Worm (Caenorhabditis elegans) whole organism, late embryonic: ENCODE data around the gene K07D4.6.

Experiments used
- C38D4.7 ChIP-seq: fragments of 200-800 bp; sonication (Bioruptor generic); optimal IDR thresholded peaks from 2 replicates; lab custom pipeline; 2018; ENCODE audit warnings: mild to moderate bottlenecking, missing genetic modification characterization, moderate library complexity, missing compliant biosample characterization
- K02D7.2 ChIP-seq: sonication (generic microtip); optimal IDR thresholded peaks from 2 replicates; lab custom pipeline; 2017; ENCODE audit warnings: mild to moderate bottlenecking, missing genetic modification characterization, missing compliant biosample characterization
- K09A11.1 ChIP-seq: sonication (generic microtip); optimal IDR thresholded peaks from 2 replicates; lab custom pipeline; 2017; ENCODE audit warnings: antibody characterized with exemption, mild to moderate bottlenecking, missing genetic modification characterization, missing compliant biosample characterization; ENCODE audit not compliant: insufficient read depth
- T23F11.4 ChIP-seq: fragments of 200-800 bp; sonication (Bioruptor generic); optimal IDR thresholded peaks from 2 replicates; lab custom pipeline; 2018; ENCODE audit warnings: mild to moderate bottlenecking, missing genetic modification characterization, missing compliant biosample characterization
- ahr-1 ChIP-seq: sonication (generic microtip); optimal IDR thresholded peaks from 2 replicates; lab custom pipeline; 2016; ENCODE audit warnings: missing genetic modification characterization, missing compliant biosample characterization
- ama-1 ChIP-seq: fragments of 150-350 bp; optimal IDR thresholded peaks from 2 replicates; lab custom pipeline; 2014
- ceh-14 ChIP-seq: sonication (generic microtip); optimal IDR thresholded peaks from 2 replicates; lab custom pipeline; 2016; ENCODE audit warnings: missing genotype, missing genetic modification characterization, missing compliant biosample characterization
- ceh-19 ChIP-seq: fragments of 200-800 bp; sonication (Bioruptor generic); optimal IDR thresholded peaks from 2 replicates; lab custom pipeline; 2018; ENCODE audit warnings: mild to moderate bottlenecking, missing genetic modification characterization, missing compliant biosample characterization
- ceh-22 ChIP-seq: sonication (generic microtip); optimal IDR thresholded peaks from 2 replicates; lab custom pipeline; 2017; ENCODE audit warnings: missing biosample characterization, missing genetic modification characterization
- ceh-30 ChIP-seq: fragments of 150-350 bp; optimal IDR thresholded peaks from 2 replicates; lab custom pipeline; 2014; ENCODE audit warnings: missing biosample characterization, missing genetic modification characterization
- ceh-34 ChIP-seq: sonication (generic microtip); optimal IDR thresholded peaks from 2 replicates; lab custom pipeline; 2016; ENCODE audit warnings: mild to moderate bottlenecking, missing genetic modification characterization, missing compliant biosample characterization
- ceh-45 ChIP-seq: fragments of 200-800 bp; sonication (Bioruptor generic); IDR thresholded peaks from 2 replicates; pipeline ENCODE4 v1.3.6; 2022; ENCODE audit warnings: missing genetic modification reagents, missing genetic modification characterization, missing compliant biosample characterization
- ceh-9 ChIP-seq: sonication (generic microtip); optimal IDR thresholded peaks from 2 replicates; lab custom pipeline; 2016; ENCODE audit warnings: mild to moderate bottlenecking, missing genetic modification characterization, inconsistent platforms, missing compliant biosample characterization
- dmd-4 ChIP-seq: sonication (generic microtip); optimal IDR thresholded peaks from 2 replicates; lab custom pipeline; 2016; ENCODE audit warnings: borderline replicate concordance, missing genetic modification characterization, missing compliant biosample characterization
- elt-2 ChIP-seq: sonication (generic microtip); optimal IDR thresholded peaks from 2 replicates; lab custom pipeline; 2016; ENCODE audit warnings: missing genetic modification reagents, missing genetic modification characterization, missing compliant biosample characterization
- elt-4 ChIP-seq: sonication (generic microtip); optimal IDR thresholded peaks from 2 replicates; lab custom pipeline; 2016; ENCODE audit warnings: missing genetic modification characterization, missing compliant biosample characterization
- ets-4 ChIP-seq: sonication (generic microtip); optimal IDR thresholded peaks from 2 replicates; lab custom pipeline; 2016; ENCODE audit warnings: missing genetic modification characterization, missing compliant biosample characterization
- fax-1 ChIP-seq: sonication (generic microtip); optimal IDR thresholded peaks from 2 replicates; lab custom pipeline; 2016; ENCODE audit warnings: missing genotype, missing genetic modification characterization, missing compliant biosample characterization
- fkh-10 ChIP-seq: fragments of 150-350 bp; optimal IDR thresholded peaks from 2 replicates; lab custom pipeline; 2014; ENCODE audit warnings: missing biosample characterization, missing genetic modification reagents, missing genetic modification characterization
- hlh-15 ChIP-seq: sonication (generic microtip); optimal IDR thresholded peaks from 2 replicates; lab custom pipeline; 2016; ENCODE audit warnings: missing genetic modification characterization, missing compliant biosample characterization
- hlh-6 ChIP-seq: sonication (generic microtip); optimal IDR thresholded peaks from 2 replicates; lab custom pipeline; 2016; ENCODE audit warnings: missing genotype, missing genetic modification characterization, missing compliant biosample characterization
- hlh-8 ChIP-seq: sonication (generic microtip); optimal IDR thresholded peaks from 2 replicates; lab custom pipeline; 2016; ENCODE audit warnings: missing genotype, missing genetic modification characterization, missing compliant biosample characterization
- lim-6 ChIP-seq: sonication (generic microtip); optimal IDR thresholded peaks from 2 replicates; lab custom pipeline; 2016; ENCODE audit warnings: missing genetic modification characterization, missing compliant biosample characterization
- lin-11 ChIP-seq: fragments of 200-800 bp; sonication (Bioruptor generic); optimal IDR thresholded peaks from 2 replicates; lab custom pipeline; 2018; ENCODE audit warnings: mild to moderate bottlenecking, missing genetic modification characterization, missing compliant biosample characterization
- npax-4 ChIP-seq: sonication (generic microtip); optimal IDR thresholded peaks from 2 replicates; lab custom pipeline; 2016; ENCODE audit warnings: missing genetic modification characterization, missing compliant biosample characterization
- odd-2 ChIP-seq: sonication (generic microtip); optimal IDR thresholded peaks from 2 replicates; lab custom pipeline; 2017; ENCODE audit warnings: antibody characterized with exemption, mild to moderate bottlenecking, missing genetic modification characterization, missing compliant biosample characterization
- pag-3 ChIP-seq: sonication (generic microtip); optimal IDR thresholded peaks from 2 replicates; lab custom pipeline; 2016; ENCODE audit warnings: missing compliant biosample characterization, missing genetic modification characterization, borderline replicate concordance
- pha-2 ChIP-seq: sonication (generic microtip); optimal IDR thresholded peaks from 2 replicates; lab custom pipeline; 2017; ENCODE audit warnings: mild to moderate bottlenecking, missing genetic modification characterization, missing compliant biosample characterization
- pha-4 ChIP-seq: fragments of 150-350 bp; optimal IDR thresholded peaks from 2 replicates; lab custom pipeline; 2018; ENCODE audit warnings: missing biosample characterization, missing genetic modification reagents, missing genetic modification characterization
- pqm-1 ChIP-seq: sonication (generic microtip); optimal IDR thresholded peaks from 2 replicates; lab custom pipeline; 2016; ENCODE audit warnings: missing genetic modification characterization, missing compliant biosample characterization
- pros-1 ChIP-seq: fragments of 150-350 bp; optimal IDR thresholded peaks from 2 replicates; lab custom pipeline; 2014; ENCODE audit warnings: missing biosample characterization, missing genetic modification reagents, missing genetic modification characterization
- ref-2 ChIP-seq: sonication (generic microtip); optimal IDR thresholded peaks from 2 replicates; lab custom pipeline; 2016; ENCODE audit warnings: missing genetic modification characterization, missing compliant biosample characterization
- rnt-1 ChIP-seq: sonication (generic microtip); optimal IDR thresholded peaks from 2 replicates; lab custom pipeline; 2016; ENCODE audit warnings: missing genetic modification characterization, missing compliant biosample characterization
- sox-4 ChIP-seq: sonication (generic microtip); optimal IDR thresholded peaks from 2 replicates; lab custom pipeline; 2017; ENCODE audit warnings: mild to moderate bottlenecking, missing genetic modification characterization, inconsistent platforms, missing compliant biosample characterization
- syd-9 ChIP-seq: sonication (generic microtip); optimal IDR thresholded peaks from 2 replicates; lab custom pipeline; 2016; ENCODE audit warnings: mild to moderate bottlenecking, missing genetic modification characterization, moderate library complexity, missing compliant biosample characterization
- tbx-7 ChIP-seq: sonication (generic microtip); optimal IDR thresholded peaks from 2 replicates; lab custom pipeline; 2016; ENCODE audit warnings: missing genotype, missing genetic modification characterization, missing compliant biosample characterization
- ttx-3 ChIP-seq: sonication (generic microtip); optimal IDR thresholded peaks from 2 replicates; lab custom pipeline; 2016; ENCODE audit warnings: missing genetic modification reagents, missing genetic modification characterization, missing compliant biosample characterization
- unc-3 ChIP-seq, 2 experiments: fragments of 200-800 bp in 1 of 2; sonication (Bioruptor generic) in 1 of 2; sonication (generic microtip) in 1 of 2; conservative IDR thresholded peaks in 1 of 2; optimal IDR thresholded peaks in 1 of 2; 2 replicates each; pipeline versions ENCODE4 v1.3.6 to Lab custom; 2016 to 2022; ENCODE audit warnings: missing compliant biosample characterization in 2 of 2, missing genetic modification characterization in 2 of 2, missing genetic modification reagents in 1 of 2
- unc-42 ChIP-seq: sonication (generic microtip); optimal IDR thresholded peaks from 2 replicates; lab custom pipeline; 2016; ENCODE audit warnings: missing genotype, missing genetic modification characterization, missing compliant biosample characterization
- unc-86 ChIP-seq: sonication (generic microtip); optimal IDR thresholded peaks from 2 replicates; lab custom pipeline; 2016; ENCODE audit warnings: missing genetic modification characterization, missing compliant biosample characterization
- zip-5 ChIP-seq: sonication (generic microtip); optimal IDR thresholded peaks from 2 replicates; lab custom pipeline; 2016; ENCODE audit warnings: missing genetic modification characterization, missing compliant biosample characterization

The K07D4.6 gene

ce11 chrII:4018617-4019016 lies at the start of gene K07D4.6:
K07D4.6 (minus strand) TSS chrII:4018717.
- TF ChIP-seq ceh-22 (tag; lab: Kevin White, UChicago) (no peak), hlh-8 (tag; lab: Kevin White, UChicago) (no peak), hlh-15 (tag; lab: Kevin White, UChicago) (no peak), pqm-1 (tag; lab: Kevin White, UChicago) (no peak), ceh-30 (tag; lab: Kevin White, UChicago) (no peak), ttx-3 (tag; lab: Kevin White, UChicago) (no peak)

ce11 chrII:4068141-4068540 lies 49.6 kb upstream of the K07D4.6 start:
- TF ChIP-seq fkh-10 = no peak
- TF ChIP-seq zip-5 = no peak
- no peak for TF ChIP-seq pqm-1 (tag; lab: Kevin White, UChicago)
- no peak for TF ChIP-seq ceh-14 (tag; lab: Kevin White, UChicago)
- TF ChIP-seq lim-6 = no peak
- no peak for TF ChIP-seq elt-2 (tag; lab: Kevin White, UChicago)
- TF ChIP-seq ref-2 (tag; lab: Kevin White, UChicago) = no peak
- TF ChIP-seq ceh-9 (tag; lab: Kevin White, UChicago) = no peak

ce11 chrII:4067258-4067657 lies 48.7 kb upstream of the K07D4.6 start, which contains the start of gene W06A11.1:
W06A11.1 (plus strand) TSS chrII:4067558.
- no peak for TF ChIP-seq C38D4.7 (GFP tag; lab: Kevin White, UChicago)
- no peak for TF ChIP-seq ets-4 (tag; lab: Kevin White, UChicago)
- TF ChIP-seq ceh-34 (tag; lab: Kevin White, UChicago) = no peak
- no peak for TF ChIP-seq pha-2 (tag; lab: Kevin White, UChicago)
- TF ChIP-seq unc-86 (tag; lab: Kevin White, UChicago) = no peak
- TF ChIP-seq K09A11.1 = no peak
- no peak for TF ChIP-seq pros-1
- no peak for TF ChIP-seq tbx-7 (tag; lab: Kevin White, UChicago)
- no peak for TF ChIP-seq unc-3 (GFP tag; conservative IDR thresholded peaks at IDR 0.05; lab: Robert Waterston, UW)
- no peak for TF ChIP-seq unc-3 (tag; optimal IDR thresholded peaks at IDR 0.05; lab: Kevin White, UChicago)
- no peak for TF ChIP-seq dmd-4 (tag; lab: Kevin White, UChicago)
- TF ChIP-seq elt-4 (tag; lab: Kevin White, UChicago) = no peak
- no peak for TF ChIP-seq ahr-1 (tag; lab: Kevin White, UChicago)
- no peak for TF ChIP-seq npax-4 (tag; lab: Kevin White, UChicago)
- TF ChIP-seq unc-42 (tag; lab: Kevin White, UChicago) = no peak
- TF ChIP-seq rnt-1 (tag; lab: Kevin White, UChicago) = no peak
- TF ChIP-seq pag-3 (tag; lab: Kevin White, UChicago) = no peak
- TF ChIP-seq ttx-3 (tag; lab: Kevin White, UChicago) = no peak
- no peak for TF ChIP-seq fax-1
- TF ChIP-seq odd-2 (tag; lab: Kevin White, UChicago) = no peak

ce11 chrII:4063997-4064396 lies 45.5 kb upstream of the K07D4.6 start, which contains the start of gene fbxb-118:
fbxb-118 (minus strand) TSS chrII:4064097.
- no peak for TF ChIP-seq pag-3 (tag; lab: Kevin White, UChicago)
- TF ChIP-seq sox-4 (tag; lab: Kevin White, UChicago) = no peak
- no peak for TF ChIP-seq K02D7.2

- no peak for TF ChIP-seq odd-2 (tag; lab: Kevin White, UChicago)
- TF ChIP-seq unc-42 (tag; lab: Kevin White, UChicago) = no peak
- TF ChIP-seq unc-3 (GFP tag; conservative IDR thresholded peaks at IDR 0.05; lab: Robert Waterston, UW) = no peak
- no peak for TF ChIP-seq unc-3 (tag; optimal IDR thresholded peaks at IDR 0.05; lab: Kevin White, UChicago)
- no peak for TF ChIP-seq pros-1
- no peak for TF ChIP-seq pag-3 (tag; lab: Kevin White, UChicago)
- no peak for TF ChIP-seq ref-2 (tag; lab: Kevin White, UChicago)
- TF ChIP-seq hlh-6 (tag; lab: Kevin White, UChicago) = no peak
- no peak for TF ChIP-seq pha-2 (tag; lab: Kevin White, UChicago)
- no peak for TF ChIP-seq ama-1
- TF ChIP-seq ceh-45 (GFP tag; lab: Robert Waterston, UW) = no peak
- no peak for TF ChIP-seq npax-4 (tag; lab: Kevin White, UChicago)
- no peak for TF ChIP-seq pha-4 (tag; lab: Kevin White, UChicago)
- no peak for TF ChIP-seq T23F11.4
- no peak for TF ChIP-seq syd-9
- no peak for TF ChIP-seq ceh-19 (GFP tag; lab: Kevin White, UChicago)
- TF ChIP-seq ceh-34 (tag; lab: Kevin White, UChicago) = no peak
- TF ChIP-seq lin-11 = no peak
These were observed 44.0 kb upstream of the K07D4.6 start, which contains the start of gene gadr-4 for ce11 chrII:4062477-4062876. gadr-4 (minus strand) TSS chrII:4062577.
